Fruit fly (Drosophila melanogaster): ENCODE measurements around the gene CG3223.
A peak's percentile ranks its signal among the peaks of the same experiment; 100 is the strongest.

Gene CG3223

dm6 chr3R:7981396-7981795 is 27.8 kb upstream of the CG3223 start (continued):
- peak; percentile 47 for TF ChIP-seq stwl (tag; optimal IDR thresholded peaks at IDR 0.05)
- TF ChIP-seq Bgb (GFP tag; IDR thresholded peaks at IDR 0.05; ENCODE audit: partially characterized antibody): peak; percentile 63
- TF ChIP-seq CG1603 (tag; optimal IDR thresholded peaks at IDR 0.05): peak; percentile 16
- peak; percentile 90 for TF ChIP-seq CG2199 (GFP tag; IDR thresholded peaks at IDR 0.05)
- no peak for TF ChIP-seq CG8388 (GFP tag; optimal IDR thresholded peaks at IDR 0.05)
- TF ChIP-seq Lhr (GFP tag; optimal IDR thresholded peaks at IDR 0.05): peak; percentile 67
- TF ChIP-seq CG4282 (GFP tag; optimal IDR thresholded peaks at IDR 0.05): no peak
- peak; percentile 65 for TF ChIP-seq amos (GFP tag; IDR thresholded peaks at IDR 0.05; ENCODE audit: partially characterized antibody)
- TF ChIP-seq grau (tag; optimal IDR thresholded peaks at IDR 0.05): peak; percentile 12
- TF ChIP-seq jing (GFP tag; optimal IDR thresholded peaks at IDR 0.05): no peak
- TF ChIP-seq CG12236 (GFP tag; optimal IDR thresholded peaks at IDR 0.05): no peak
- no peak for TF ChIP-seq CG6654 (GFP tag; optimal IDR thresholded peaks at IDR 0.05)
- TF ChIP-seq lola (GFP tag; optimal IDR thresholded peaks at IDR 0.05): no peak
- TF ChIP-seq fd102C (GFP tag; optimal IDR thresholded peaks at IDR 0.05): no peak
- TF ChIP-seq yki (optimal IDR thresholded peaks at IDR 0.05): no peak
- TF ChIP-seq maf-S (GFP tag; optimal IDR thresholded peaks at IDR 0.05): no peak
- peak; percentile 31 for TF ChIP-seq CG17829 (tag; optimal IDR thresholded peaks at IDR 0.05)
- no peak for TF ChIP-seq Kr (GFP tag; optimal IDR thresholded peaks at IDR 0.05)
- TF ChIP-seq nerfin-2 (GFP tag; IDR thresholded peaks at IDR 0.05; ENCODE audit: partially characterized antibody): no peak
- TF ChIP-seq so (GFP tag; IDR thresholded peaks at IDR 0.05): no peak
- TF ChIP-seq CG10979 (tag; optimal IDR thresholded peaks at IDR 0.05): peak; percentile 10

DNA sequence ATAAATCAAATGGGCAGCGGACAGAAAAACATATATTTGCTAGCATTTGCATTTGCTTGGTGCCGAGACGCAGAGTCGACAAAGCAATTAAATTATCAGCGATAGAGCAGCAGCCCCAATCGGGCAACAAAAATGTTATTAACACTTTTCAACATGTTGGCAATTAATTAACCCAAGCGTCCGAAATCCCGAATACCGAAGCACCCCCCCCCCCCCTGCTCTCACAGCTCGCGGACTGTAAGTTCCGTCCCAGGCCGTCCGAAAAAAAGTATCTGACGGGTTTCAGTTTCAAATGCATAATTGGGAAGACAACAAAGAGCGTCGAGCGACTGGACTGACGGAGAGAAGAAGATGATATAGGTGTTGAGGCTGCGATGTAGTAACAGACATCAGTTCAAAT is 18.9 kb upstream of the CG3223 start:
- no peak for TF ChIP-seq CG15514 (GFP tag; optimal IDR thresholded peaks at IDR 0.05)
- no peak for TF ChIP-seq Ssrp (tag; optimal IDR thresholded peaks at IDR 0.05)
- 0 out of 2 replicates have a peak, but pooled peaks have one; percentile 29 for TF ChIP-seq crol (GFP tag; IDR thresholded peaks at IDR 0.05)
- TF ChIP-seq E2f1 (GFP tag; IDR thresholded peaks at IDR 0.05): no peak
- TF ChIP-seq CG11456 (GFP tag; IDR thresholded peaks at IDR 0.05): no peak
- no peak for TF ChIP-seq CG3838 (GFP tag; optimal IDR thresholded peaks at IDR 0.05)
- TF ChIP-seq Awh (GFP tag; IDR thresholded peaks at IDR 0.05): peak; percentile 58
- 0 out of 4 replicates have a peak, but pooled peaks have one; percentile 6 for TF ChIP-seq chinmo (GFP tag; IDR thresholded peaks at IDR 0.05; ENCODE audit: partially characterized antibody)
- TF ChIP-seq CG18599 (GFP tag; optimal IDR thresholded peaks at IDR 0.05): no peak
- peak; percentile 67 for TF ChIP-seq sd (tag; optimal IDR thresholded peaks at IDR 0.05)
- TF ChIP-seq CG12769 (tag; optimal IDR thresholded peaks at IDR 0.05): peak; percentile 72
- peak; percentile 23 for TF ChIP-seq sens (GFP tag)
- no peak for TF ChIP-seq cato (GFP tag; optimal IDR thresholded peaks at IDR 0.05; ENCODE audit: borderline replicate concordance)

DNA sequence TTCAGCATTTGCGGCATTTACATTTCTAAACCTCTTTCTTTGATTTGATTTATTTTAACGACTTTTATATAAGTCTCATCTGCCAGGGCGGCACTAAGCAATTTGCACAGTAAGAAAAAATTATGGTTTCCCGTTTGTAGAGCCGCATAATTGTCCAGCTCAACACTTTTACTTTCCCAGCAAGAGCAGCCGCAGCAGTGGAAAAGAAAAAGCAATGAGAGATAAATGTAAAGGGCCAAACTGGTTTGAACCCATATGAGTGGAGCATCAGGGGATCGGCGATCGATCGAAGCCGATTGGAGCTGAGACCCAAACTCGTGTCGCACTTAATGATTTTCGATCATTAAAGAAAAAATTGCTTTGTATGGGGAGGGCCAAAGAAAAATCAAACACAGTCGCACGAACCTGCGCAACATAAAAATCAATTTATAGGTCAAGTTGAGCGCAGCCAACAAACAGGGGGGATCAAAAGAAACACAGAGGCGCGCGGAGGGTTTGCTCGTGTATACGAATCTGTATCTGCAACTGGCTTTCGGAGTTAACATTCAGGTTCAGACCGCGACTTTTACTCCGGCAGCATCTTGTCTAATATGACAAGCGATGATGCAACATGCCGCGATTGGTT is 18.3 kb upstream of the CG3223 start:
- TF ChIP-seq kni (GFP tag; optimal IDR thresholded peaks at IDR 0.05): peak; percentile 62
- TF ChIP-seq abd-A (tag; optimal IDR thresholded peaks at IDR 0.05): peak; percentile 64
- peak; percentile 6 for TF ChIP-seq CG10543 (GFP tag; optimal IDR thresholded peaks at IDR 0.05)
- peak; percentile 72 for TF ChIP-seq oc (tag; optimal IDR thresholded peaks at IDR 0.05)
- TF ChIP-seq CG6254 (GFP tag; optimal IDR thresholded peaks at IDR 0.05): no peak
- no peak for TF ChIP-seq CG1024 (GFP tag; IDR thresholded peaks at IDR 0.05)
- peak in 1 of 2 experiments; percentile 45 for TF ChIP-seq Pdp1 (GFP tag; optimal IDR thresholded peaks at IDR 0.05)
- peak; percentile 67 for TF ChIP-seq pros (GFP tag; optimal IDR thresholded peaks at IDR 0.05)
- peak in 1 of 2 experiments; percentile 50 for TF ChIP-seq Hr78 (GFP tag; optimal IDR thresholded peaks at IDR 0.05)
- TF ChIP-seq amos (GFP tag; IDR thresholded peaks at IDR 0.05; ENCODE audit: partially characterized antibody): no peak
- peak; percentile 49; the same call in 1 of the 2 replicates for TF ChIP-seq onecut (GFP tag; IDR thresholded peaks at IDR 0.05)
- no peak for TF ChIP-seq CG8089 (GFP tag; optimal IDR thresholded peaks at IDR 0.05)
- no peak for TF ChIP-seq CG13287 (GFP tag; IDR thresholded peaks at IDR 0.05; ENCODE audit: partially characterized antibody)
- TF ChIP-seq eyg (GFP tag; optimal IDR thresholded peaks at IDR 0.05): no peak
- TF ChIP-seq grn (GFP tag; optimal IDR thresholded peaks at IDR 0.05): peak; percentile 18
